Fruit fly (Drosophila melanogaster) S2 (cell line): ENCODE data around the gene beta-PheRS.

Experiments used
- CG8478 ChIP-seq: fragments of >200 bp; optimal IDR thresholded peaks from 2 replicates; lab custom pipeline; 2018
- CTCF ChIP-seq, 2 experiments: fragments of >200 bp; optimal IDR thresholded peaks; 2 replicates each; lab custom pipeline; 2018

- no peak for TF ChIP-seq CG8478 (lab: Kevin White, UChicago)
- no peak for TF ChIP-seq CTCF (optimal IDR thresholded peaks at IDR 0.05; lab: Kevin White, UChicago)
These were observed 34.7 kb upstream of the beta-PheRS start for dm6 chr3R:24287157-24287556.
